Worm (Caenorhabditis elegans) whole organism, late embryonic: Measurements from ENCODE around the gene rbm-28.

ENCODE experiments used
- T23F11.4 ChIP-seq: fragments of 200-800 bp; sonication (Bioruptor generic); optimal IDR thresholded peaks from 2 replicates; lab custom pipeline; 2018; ENCODE audit warnings: mild to moderate bottlenecking, missing genetic modification characterization, missing compliant biosample characterization
- ahr-1 ChIP-seq: sonication (generic microtip); optimal IDR thresholded peaks from 2 replicates; lab custom pipeline; 2016; ENCODE audit warnings: missing genetic modification characterization, missing compliant biosample characterization
- ama-1 ChIP-seq: fragments of 150-350 bp; optimal IDR thresholded peaks from 2 replicates; lab custom pipeline; 2014
- ceh-19 ChIP-seq: fragments of 200-800 bp; sonication (Bioruptor generic); optimal IDR thresholded peaks from 2 replicates; lab custom pipeline; 2018; ENCODE audit warnings: mild to moderate bottlenecking, missing genetic modification characterization, missing compliant biosample characterization
- dmd-4 ChIP-seq: sonication (generic microtip); optimal IDR thresholded peaks from 2 replicates; lab custom pipeline; 2016; ENCODE audit warnings: borderline replicate concordance, missing genetic modification characterization, missing compliant biosample characterization
- elt-2 ChIP-seq: sonication (generic microtip); optimal IDR thresholded peaks from 2 replicates; lab custom pipeline; 2016; ENCODE audit warnings: missing genetic modification reagents, missing genetic modification characterization, missing compliant biosample characterization
- fkh-6 ChIP-seq: sonication (generic microtip); optimal IDR thresholded peaks from 2 replicates; lab custom pipeline; 2016; ENCODE audit warnings: missing genetic modification characterization, missing compliant biosample characterization
- hlh-13 ChIP-seq: fragments of 200-800 bp; sonication (Bioruptor generic); optimal IDR thresholded peaks from 2 replicates; lab custom pipeline; 2018; ENCODE audit warnings: mild to moderate bottlenecking, missing genetic modification characterization, missing compliant biosample characterization
- nhr-11 ChIP-seq: fragments of 150-350 bp; optimal IDR thresholded peaks from 2 replicates; lab custom pipeline; 2014; ENCODE audit warnings: missing biosample characterization, missing genetic modification characterization
- pha-4 ChIP-seq: fragments of 150-350 bp; optimal IDR thresholded peaks from 2 replicates; lab custom pipeline; 2018; ENCODE audit warnings: missing biosample characterization, missing genetic modification reagents, missing genetic modification characterization
- pqm-1 ChIP-seq: sonication (generic microtip); optimal IDR thresholded peaks from 2 replicates; lab custom pipeline; 2016; ENCODE audit warnings: missing genetic modification characterization, missing compliant biosample characterization
- pros-1 ChIP-seq: fragments of 150-350 bp; optimal IDR thresholded peaks from 2 replicates; lab custom pipeline; 2014; ENCODE audit warnings: missing biosample characterization, missing genetic modification reagents, missing genetic modification characterization
- zip-5 ChIP-seq: sonication (generic microtip); optimal IDR thresholded peaks from 2 replicates; lab custom pipeline; 2016; ENCODE audit warnings: missing genetic modification characterization, missing compliant biosample characterization

- TF ChIP-seq ama-1, result no peak
- TF ChIP-seq pros-1 (tag; lab: Kevin White, UChicago), result no peak
- TF ChIP-seq nhr-11 (tag; lab: Kevin White, UChicago), result no peak
- TF ChIP-seq ahr-1 (tag; lab: Kevin White, UChicago), result no peak
- no peak for TF ChIP-seq elt-2 (tag; lab: Kevin White, UChicago)
- TF ChIP-seq dmd-4 (tag; lab: Kevin White, UChicago), result no peak
- no peak for TF ChIP-seq pha-4 (tag; lab: Kevin White, UChicago)
- no peak for TF ChIP-seq ceh-19 (GFP tag; lab: Kevin White, UChicago)
- no peak for TF ChIP-seq fkh-6 (tag; lab: Kevin White, UChicago)
- TF ChIP-seq hlh-13 (GFP tag; lab: Kevin White, UChicago), result no peak
- TF ChIP-seq T23F11.4 (GFP tag; lab: Kevin White, UChicago), result no peak
- no peak for TF ChIP-seq zip-5
- TF ChIP-seq pqm-1 (tag; lab: Kevin White, UChicago), result no peak
These were observed 12.8 kb upstream of the rbm-28 start for ce11 chrII:14844253-14844652.
